Worm (Caenorhabditis elegans) whole organism, L4/young adult: ENCODE measurements around the gene clpr-2.

Experiments
- W03F9.2 ChIP-seq: fragments of 150-350 bp; optimal IDR thresholded peaks from 2 replicates; lab custom pipeline; 2014; ENCODE audit warnings: missing biosample characterization, missing genetic modification characterization
- dao-5 ChIP-seq: sonication (generic microtip); optimal IDR thresholded peaks from 2 replicates; lab custom pipeline; 2016; ENCODE audit warnings: missing genotype, missing genetic modification characterization, moderate library complexity, missing compliant biosample characterization
- him-1 ChIP-seq: sonication (generic microtip); optimal IDR thresholded peaks from 2 replicates; lab custom pipeline; 2016; ENCODE audit warnings: missing genotype, missing genetic modification reagents, missing genetic modification characterization, missing compliant biosample characterization

DNA sequence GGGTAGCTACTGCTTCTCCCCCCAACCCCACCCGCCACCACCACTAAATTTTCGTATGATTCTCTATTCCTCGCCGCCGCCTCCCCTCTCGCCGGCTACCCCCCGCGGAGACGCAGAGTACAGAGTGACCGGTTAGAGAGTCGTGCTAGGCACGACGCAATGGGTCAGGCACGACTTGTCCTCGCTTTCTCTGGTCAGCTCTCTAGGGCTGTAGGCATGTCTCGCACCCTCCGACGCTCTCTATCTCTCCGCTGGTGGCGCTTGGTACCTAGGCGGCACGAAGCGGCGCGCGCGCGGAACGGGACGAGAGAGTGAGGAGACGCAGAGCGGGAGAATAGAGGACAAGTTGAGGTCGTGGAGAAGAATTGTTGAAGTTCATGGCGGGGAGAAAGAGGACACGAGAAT, 11.9 kb upstream of the clpr-2 start:
- no peak for TF ChIP-seq him-1
- no peak for TF ChIP-seq W03F9.2 (tag; lab: Kevin White, UChicago)
- no peak for TF ChIP-seq dao-5 (tag; lab: Kevin White, UChicago)
